ENCODE assay signal across 1 fruit fly cellular context in genomic region chr3R:30874679-30875078, dm6.
TF ChIP-seq lines count a peak whose summit lies in the region.

No protein-coding gene starts in this region.

TF ChIP-seq in whole organism, embryonic, 481 proteins besides CTCF, POLR2A, EP300 and RAD21 (continued from another document):
- TF ChIP-seq Xbp1 (GFP tag; optimal IDR thresholded peaks at IDR 0.05; lab: Kevin White, UChicago) = peak; percentile 11
